Worm (Caenorhabditis elegans) whole organism, L4 larva: ENCODE data around the gene ZK632.4.
A peak's percentile ranks its signal among the peaks of the same experiment; 100 is the strongest.

ENCODE experiments used
- D1046.2 ChIP-seq: fragments of 200-800 bp; sonication (Bioruptor generic); IDR thresholded peaks from 2 replicates; pipeline ENCODE4 v1.3.6; 2022; ENCODE audit warnings: missing genetic modification characterization, missing compliant biosample characterization
- F44E2.7 ChIP-seq: fragments of 200-800 bp; sonication (Bioruptor generic); IDR thresholded peaks from 2 replicates; pipeline ENCODE4 v2.1.2; 2022; ENCODE audit warnings: missing genetic modification characterization, missing compliant biosample characterization
- R02D3.7 ChIP-seq: fragments of 150-350 bp; sonication (generic microtip); optimal IDR thresholded peaks from 3 replicates; lab custom pipeline; 2014; ENCODE audit warnings: missing biosample characterization, missing genetic modification characterization
- T20F7.1 ChIP-seq: fragments of 200-800 bp; sonication (Bioruptor generic); optimal IDR thresholded peaks from 2 replicates; lab custom pipeline; 2018; ENCODE audit warnings: mild to moderate bottlenecking, missing genetic modification characterization, missing compliant biosample characterization
- T26A8.4 ChIP-seq: fragments of 200-800 bp; sonication (Bioruptor generic); IDR thresholded peaks from 2 replicates; pipeline ENCODE4 v1.3.6; 2022; ENCODE audit warnings: missing genetic modification characterization, missing compliant biosample characterization
- aha-1 ChIP-seq: fragments of 150-350 bp; peaks from one replicate; lab custom pipeline; 2014; ENCODE audit warnings: missing biosample characterization, missing genetic modification characterization
- arid-1 ChIP-seq: fragments of 200-800 bp; sonication (Bioruptor generic); conservative IDR thresholded peaks from 2 replicates; pipeline ENCODE4 v1.3.6; 2022; ENCODE audit warnings: missing genetic modification reagents, missing genetic modification characterization, missing compliant biosample characterization
- attf-4 ChIP-seq: sonication (generic microtip); optimal IDR thresholded peaks from 3 replicates; lab custom pipeline; 2017; ENCODE audit warnings: missing biosample characterization, missing genetic modification characterization
- ceh-32 ChIP-seq: sonication (generic microtip); optimal IDR thresholded peaks from 2 replicates; lab custom pipeline; 2016; ENCODE audit warnings: mild to moderate bottlenecking, missing genetic modification characterization, missing compliant biosample characterization; ENCODE audit not compliant: poor library complexity
- daf-16 ChIP-seq, 3 experiments: sonication (generic microtip); optimal IDR thresholded peaks; 2 replicates each; lab custom pipeline; 2016 to 2017; ENCODE audit warnings: missing genetic modification characterization in 3 of 3, missing genetic modification reagents in 3 of 3, mild to moderate bottlenecking in 2 of 3, missing compliant biosample characterization in 2 of 3, missing biosample characterization in 1 of 3, moderate library complexity in 1 of 3
- daf-8 ChIP-seq: fragments of 200-800 bp; sonication (Bioruptor generic); IDR thresholded peaks from 2 replicates; pipeline ENCODE4 v1.3.6; 2022; ENCODE audit warnings: missing genetic modification characterization, missing compliant biosample characterization
- egl-27 ChIP-seq: sonication (generic microtip); optimal IDR thresholded peaks from 3 replicates; lab custom pipeline; 2017; ENCODE audit warnings: missing biosample characterization, missing genetic modification reagents, missing genetic modification characterization
- hif-1 ChIP-seq, 2 experiments: sonication (generic microtip); optimal IDR thresholded peaks; 2 replicates each; lab custom pipeline; 2016 to 2017; ENCODE audit warnings: missing compliant biosample characterization in 2 of 2, missing genetic modification characterization in 2 of 2, missing genetic modification reagents in 2 of 2, missing genotype in 2 of 2, mild to moderate bottlenecking in 1 of 2
- hlh-30 ChIP-seq: sonication (generic microtip); optimal IDR thresholded peaks from 2 replicates; lab custom pipeline; 2017; ENCODE audit warnings: antibody characterized with exemption, mild to moderate bottlenecking, missing genetic modification characterization, missing compliant biosample characterization; ENCODE audit not compliant: insufficient read depth
- hmg-1.1 ChIP-seq: fragments of 200-800 bp; sonication (Bioruptor generic); IDR thresholded peaks from 2 replicates; pipeline ENCODE4 v1.3.6; 2022; ENCODE audit warnings: missing genetic modification reagents, missing genetic modification characterization, missing compliant biosample characterization
- lim-7 ChIP-seq: fragments of 200-800 bp; sonication (Bioruptor generic); IDR thresholded peaks from 2 replicates; pipeline ENCODE4 v1.3.6; 2022; ENCODE audit warnings: missing genetic modification characterization, missing compliant biosample characterization
- lin-29 ChIP-seq: fragments of 200-800 bp; sonication (Bioruptor generic); IDR thresholded peaks from 2 replicates; pipeline ENCODE4 v1.3.6; 2022; ENCODE audit warnings: missing genetic modification reagents, missing genetic modification characterization, missing compliant biosample characterization
- lin-38 ChIP-seq: fragments of 200-800 bp; sonication (Bioruptor generic); IDR thresholded peaks from 2 replicates; pipeline ENCODE4 v1.3.6; 2022; ENCODE audit warnings: missing genetic modification reagents, missing genetic modification characterization, missing compliant biosample characterization
- lin-39 ChIP-seq: fragments of 150-350 bp; optimal IDR thresholded peaks from 2 replicates; lab custom pipeline; 2014; ENCODE audit warnings: missing biosample characterization, missing genetic modification reagents, missing genetic modification characterization
- lsy-2 ChIP-seq, 2 experiments: fragments of 150-350 bp in 1 of 2; sonication (generic microtip) in 1 of 2; optimal IDR thresholded peaks; 2 replicates each; lab custom pipeline; 2014 to 2017; ENCODE audit warnings: missing biosample characterization in 2 of 2, missing genetic modification characterization in 2 of 2
- mes-2 ChIP-seq: sonication (generic microtip); optimal IDR thresholded peaks from 2 replicates; lab custom pipeline; 2016; ENCODE audit warnings: missing genotype, mild to moderate bottlenecking, missing genetic modification characterization, missing compliant biosample characterization; ENCODE audit not compliant: poor library complexity, severe bottlenecking
- mxl-3 ChIP-seq: fragments of 200-800 bp; sonication (Bioruptor generic); optimal IDR thresholded peaks from 2 replicates; lab custom pipeline; 2018; ENCODE audit warnings: mild to moderate bottlenecking, missing genetic modification characterization, missing compliant biosample characterization
- nhr-102 ChIP-seq: sonication (generic microtip); optimal IDR thresholded peaks from 2 replicates; lab custom pipeline; 2016; ENCODE audit warnings: mild to moderate bottlenecking, missing genetic modification characterization, moderate library complexity, missing compliant biosample characterization
- nhr-11 ChIP-seq: fragments of 150-350 bp; optimal IDR thresholded peaks from 2 replicates; lab custom pipeline; 2014; ENCODE audit warnings: missing biosample characterization, missing genetic modification characterization
- nhr-28 ChIP-seq: fragments of 150-350 bp; optimal IDR thresholded peaks from 2 replicates; lab custom pipeline; 2014; ENCODE audit warnings: missing biosample characterization, missing genetic modification characterization
- php-3 ChIP-seq: fragments of 200-800 bp; sonication (Bioruptor generic); IDR thresholded peaks from 2 replicates; pipeline ENCODE4 v1.3.6; 2022; ENCODE audit warnings: missing genetic modification reagents, missing genetic modification characterization, missing compliant biosample characterization
- pqm-1 ChIP-seq: sonication (generic microtip); optimal IDR thresholded peaks from 2 replicates; lab custom pipeline; 2017; ENCODE audit warnings: missing biosample characterization, missing genetic modification characterization
- sdz-12 ChIP-seq: fragments of 200-800 bp; sonication (Bioruptor generic); optimal IDR thresholded peaks from 2 replicates; lab custom pipeline; 2018; ENCODE audit warnings: mild to moderate bottlenecking, missing genetic modification characterization, missing compliant biosample characterization
- snpc-1.2 ChIP-seq: fragments of 200-800 bp; sonication (Bioruptor generic); IDR thresholded peaks from 2 replicates; pipeline ENCODE4 v1.3.6; 2022; ENCODE audit warnings: missing genetic modification reagents, missing genetic modification characterization, missing compliant biosample characterization
- snpc-4 ChIP-seq: fragments of 150-350 bp; optimal IDR thresholded peaks from 2 replicates; lab custom pipeline; 2014; ENCODE audit warnings: missing biosample characterization, missing genetic modification characterization
- spr-3 ChIP-seq: fragments of 200-800 bp; sonication (Bioruptor generic); optimal IDR thresholded peaks from 2 replicates; lab custom pipeline; 2018; ENCODE audit warnings: mild to moderate bottlenecking, missing genetic modification characterization, missing compliant biosample characterization
- unc-62 ChIP-seq, 3 experiments: fragments of 150-350 bp in 1 of 3; sonication (generic microtip); optimal IDR thresholded peaks in 2 of 3; peaks in 1 of 3; 1 replicate in 1 of 3; 2 replicates in 2 of 3; lab custom pipeline; 2014 to 2017; ENCODE audit warnings: missing biosample characterization in 3 of 3, missing genetic modification characterization in 3 of 3, missing genetic modification reagents in 3 of 3, missing genotype in 1 of 3
- zag-1 ChIP-seq: fragments of 150-350 bp; optimal IDR thresholded peaks from 2 replicates; lab custom pipeline; 2014; ENCODE audit warnings: missing biosample characterization, missing genetic modification characterization
- ztf-7 ChIP-seq: fragments of 150-350 bp; optimal IDR thresholded peaks from 2 replicates; lab custom pipeline; 2014; ENCODE audit warnings: missing biosample characterization, missing genetic modification characterization

ZK632.4 gene

DNA sequence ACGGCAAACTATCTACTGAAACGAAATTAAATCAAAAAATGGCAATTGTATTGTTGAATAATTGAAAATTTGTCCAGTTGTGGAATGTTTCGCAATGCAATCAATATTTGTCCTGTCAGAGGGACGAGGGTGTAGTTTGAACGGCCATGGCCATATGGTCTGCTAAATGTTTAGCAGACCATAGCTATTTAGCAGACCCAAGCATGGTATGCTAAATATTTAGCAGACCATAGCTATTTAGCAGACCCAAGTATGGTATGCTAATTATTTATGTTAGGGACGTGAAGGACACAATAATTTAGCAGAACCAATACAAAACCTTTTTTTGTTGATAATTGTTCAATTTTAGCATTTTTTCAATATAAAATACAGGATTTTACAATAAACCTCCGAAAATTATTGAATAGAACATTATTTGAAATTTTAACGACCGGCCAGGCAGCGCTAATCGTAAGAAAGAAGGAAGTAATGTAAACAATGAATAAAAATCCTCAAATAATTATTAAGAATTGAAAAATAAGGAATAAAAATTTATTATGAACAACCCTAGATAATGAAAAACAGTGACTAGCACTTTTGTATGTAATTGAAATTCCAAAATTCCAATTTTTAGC is 2.1 kb downstream of the ZK632.4 start, which contains the start of gene riok-3 (continued):
- TF ChIP-seq unc-62 (GFP tag; optimal IDR thresholded peaks at IDR 0.05 in 1 of 2; lab: Kevin White, UChicago) (peak in 1 of 2 experiments; percentile 25), unc-62 (tag; optimal IDR thresholded peaks at IDR 0.05; lab: Kevin White, UChicago) (no peak), mxl-3 (GFP tag; lab: Kevin White, UChicago) (no peak), egl-27 (tag; lab: Kevin White, UChicago) (no peak), R02D3.7 (tag; lab: Kevin White, UChicago) (no peak), pqm-1 (tag; lab: Kevin White, UChicago) (no peak), T26A8.4 (GFP tag; lab: Robert Waterston, UW) (peak; percentile 78), nhr-11 (tag; lab: Kevin White, UChicago) (no peak), lim-7 (GFP tag; lab: Robert Waterston, UW) (no peak), sdz-12 (GFP tag; lab: Kevin White, UChicago) (no peak), attf-4 (no peak), mes-2 (tag; lab: Kevin White, UChicago) (peak; percentile 47), nhr-102 (peak; percentile 35), php-3 (GFP tag; lab: Robert Waterston, UW) (peak; percentile 55; the same call in 1 of the 2 replicates), spr-3 (GFP tag; lab: Kevin White, UChicago) (no peak), arid-1 (GFP tag; lab: Robert Waterston, UW) (no peak), hif-1 (tag; optimal IDR thresholded peaks at IDR 0.05; lab: Kevin White, UChicago) (no peak), lin-39 (tag; lab: Kevin White, UChicago) (no peak)

DNA sequence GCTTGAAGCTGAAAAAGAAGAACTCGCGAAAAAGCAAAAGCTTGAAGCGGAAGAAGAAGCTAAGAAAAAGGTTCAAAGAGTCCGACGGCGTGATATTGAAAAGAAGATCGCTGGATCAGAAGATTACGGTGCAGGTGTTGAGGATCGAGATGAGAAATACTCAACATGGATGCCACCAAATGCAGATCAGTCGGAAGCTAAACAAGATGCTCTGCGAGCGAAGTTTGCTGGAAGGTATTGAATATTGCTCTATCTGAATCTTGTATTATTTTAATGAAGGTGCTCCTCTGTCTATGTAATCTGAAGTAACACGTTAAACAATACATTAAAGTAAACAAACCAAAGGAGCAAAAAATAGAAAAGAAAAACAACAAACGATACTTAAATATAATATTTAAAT is 5.2 kb downstream of the ZK632.4 start:
- TF ChIP-seq ztf-7 (no peak), zag-1 (no peak), nhr-28 (tag; lab: Kevin White, UChicago) (no peak), lin-29 (no peak), attf-4 (no peak), D1046.2 (GFP tag; lab: Robert Waterston, UW) (no peak), T26A8.4 (GFP tag; lab: Robert Waterston, UW) (no peak)

ce11 chrIII:9798478-9799157 is 8.6 kb downstream of the ZK632.4 start, which contains the start of gene ZK632.2:
ZK632.2 (plus strand) TSS chrIII:9799107.
- no peak for TF ChIP-seq hlh-30 (tag; lab: Kevin White, UChicago)
- no peak for TF ChIP-seq php-3 (GFP tag; lab: Robert Waterston, UW)
- TF ChIP-seq hmg-1.1 (GFP tag; lab: Robert Waterston, UW), result 0 out of 2 replicates have a peak, but pooled peaks have one; percentile 8
- peak; percentile 68 for TF ChIP-seq aha-1 (tag; lab: Kevin White, UChicago)
- TF ChIP-seq T20F7.1 (GFP tag; lab: Kevin White, UChicago), result no peak
- TF ChIP-seq snpc-1.2 (GFP tag; lab: Robert Waterston, UW), result no peak
- TF ChIP-seq lsy-2 (tag; optimal IDR thresholded peaks at IDR 0.05; lab: Kevin White, UChicago), result peak in 1 of 2 experiments; percentile 56
- peak; percentile 26 for TF ChIP-seq lin-38 (GFP tag; lab: Robert Waterston, UW)
- no peak for TF ChIP-seq F44E2.7 (GFP tag; lab: Robert Waterston, UW)
- no peak for TF ChIP-seq daf-16 (GFP tag; optimal IDR thresholded peaks at IDR 0.05; lab: Kevin White, UChicago)
- peak; percentile 10 for TF ChIP-seq daf-16 (tag; optimal IDR thresholded peaks at IDR 0.05; lab: Kevin White, UChicago)
- peak; percentile 89 for TF ChIP-seq mes-2 (tag; lab: Kevin White, UChicago)

DNA sequence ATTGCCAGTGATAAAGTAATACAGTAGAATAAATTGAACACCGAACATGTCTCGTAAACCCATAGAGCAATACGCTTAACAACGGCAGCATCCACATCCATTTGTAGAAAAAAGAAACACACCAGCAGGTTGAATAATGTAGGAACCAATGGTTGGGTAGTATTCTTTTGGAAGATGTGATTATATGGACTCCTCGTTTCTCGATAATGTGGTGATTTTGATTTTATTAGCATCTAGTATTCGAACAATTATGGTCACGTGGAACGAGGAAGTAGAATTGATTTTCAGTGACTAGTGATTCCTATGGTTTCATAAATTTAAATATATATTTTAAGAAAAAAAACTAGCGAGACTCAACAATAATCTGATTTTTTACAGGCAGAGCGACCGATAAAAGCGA is 10.8 kb downstream of the ZK632.4 start, which contains the start of gene srxa-10:
Gene srxa-10, minus strand, starts transcription at position 101 of the 400 bp plus-strand sequence.
- no peak for TF ChIP-seq ceh-32 (tag; lab: Kevin White, UChicago)
- TF ChIP-seq snpc-4 (tag; lab: Kevin White, UChicago), result no peak
- TF ChIP-seq R02D3.7 (tag; lab: Kevin White, UChicago), result no peak
- TF ChIP-seq D1046.2 (GFP tag; lab: Robert Waterston, UW), result no peak
- no peak for TF ChIP-seq mes-2 (tag; lab: Kevin White, UChicago)
- no peak for TF ChIP-seq daf-8 (GFP tag; lab: Robert Waterston, UW)
